Worm (Caenorhabditis elegans): ENCODE data around the gene hil-6.

The hil-6 gene

DNA sequence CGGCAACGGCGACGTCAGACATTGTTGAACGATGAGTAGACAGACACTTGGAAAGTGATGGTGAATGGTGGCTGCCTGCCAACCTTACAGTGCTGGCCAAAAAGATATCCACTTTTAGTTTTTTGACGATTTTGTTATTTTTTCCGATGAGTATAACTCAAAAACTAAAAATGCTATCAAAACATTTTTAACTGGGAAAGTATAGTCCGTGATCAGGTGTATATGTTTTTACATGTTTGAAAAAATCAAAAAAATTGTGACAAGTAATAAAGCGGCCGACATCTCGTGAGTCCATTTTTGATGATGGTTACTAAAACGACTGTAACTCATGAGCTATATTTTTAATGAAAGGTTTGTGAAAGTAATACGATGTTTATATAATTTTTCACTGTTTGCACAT is at the start of gene hil-6:
Gene hil-6 (minus strand): TSS at position 101 of the 400 bp plus-strand sequence.
- TF ChIP-seq unc-62 (GFP tag; optimal IDR thresholded peaks at IDR 0.05): no peak

DNA sequence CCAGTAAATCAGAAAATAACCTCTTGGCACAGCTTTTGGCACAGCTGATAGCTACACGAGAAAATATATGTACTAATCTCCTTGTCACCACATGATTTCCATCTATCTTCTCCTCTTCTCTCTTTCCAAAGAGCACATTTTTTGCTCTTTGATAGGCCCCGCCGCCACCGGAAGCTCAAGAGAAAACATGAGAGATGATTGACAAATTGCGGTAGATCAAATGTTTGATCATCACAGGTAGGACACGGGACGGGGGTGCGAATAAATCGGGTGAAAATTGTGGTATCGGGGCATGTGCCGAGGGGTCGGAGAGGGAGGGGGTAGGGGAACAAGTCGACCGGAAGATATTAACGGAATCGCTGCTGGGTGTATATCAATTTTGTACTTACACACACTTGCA is 44.7 kb upstream of the hil-6 start:
- no peak for TF ChIP-seq unc-62 (GFP tag; optimal IDR thresholded peaks at IDR 0.05)

DNA sequence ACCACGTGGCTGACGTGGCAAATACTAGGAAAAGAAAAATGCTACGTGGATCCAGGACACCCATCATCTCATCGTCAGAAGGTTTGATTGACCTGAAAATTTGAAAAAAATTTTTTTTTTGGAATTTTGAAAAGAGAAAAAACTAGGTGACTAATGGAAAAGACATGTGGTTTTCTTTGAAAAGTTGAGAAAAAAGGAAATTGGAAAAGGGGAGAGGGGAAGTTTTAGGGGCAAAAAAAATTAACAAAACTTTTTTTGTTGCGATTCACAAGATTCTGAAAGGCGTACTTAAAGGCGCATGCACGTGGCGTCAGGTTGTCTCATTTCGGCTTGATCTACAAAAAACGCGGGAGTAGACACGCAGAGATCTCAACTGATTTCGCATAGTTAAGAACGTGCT is 41.5 kb upstream of the hil-6 start, which contains the start of gene Y40B10A.9:
Gene Y40B10A.9 (minus strand): TSS at position 101 of the 400 bp plus-strand sequence.
- no peak for TF ChIP-seq unc-62 (GFP tag; optimal IDR thresholded peaks at IDR 0.05)

DNA sequence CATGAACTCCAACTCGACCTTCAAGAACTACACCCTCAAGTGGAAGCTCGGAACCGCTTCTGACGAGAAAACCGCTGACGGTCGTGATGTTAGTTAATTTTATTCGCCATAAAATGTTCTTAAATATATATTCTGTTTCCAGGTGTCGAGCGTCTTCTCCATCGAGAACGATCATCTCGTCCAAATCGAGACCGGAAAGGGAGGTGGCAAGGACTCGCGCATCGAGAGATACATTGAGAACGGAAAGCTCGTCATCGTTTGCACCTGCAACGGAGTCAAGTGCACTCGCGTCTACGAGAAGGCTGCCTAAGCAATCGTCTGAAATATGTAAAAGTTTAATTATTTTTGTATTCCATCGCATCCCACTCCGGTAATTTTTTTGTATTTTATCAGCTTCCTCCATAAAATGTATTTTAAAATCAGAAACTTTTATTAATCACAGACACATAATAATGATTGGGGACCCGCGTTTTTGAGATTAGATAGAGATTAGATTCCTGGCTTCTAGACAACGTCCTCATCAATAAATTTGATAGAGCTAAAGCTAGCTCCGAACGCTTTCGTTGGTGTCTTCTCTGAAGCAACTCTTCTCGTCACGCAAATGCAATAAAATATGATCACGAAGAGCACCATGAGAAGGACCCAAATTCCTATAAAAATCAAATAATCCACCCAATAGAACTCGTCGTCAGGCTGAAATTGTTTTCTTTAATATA is 37.5 kb upstream of the hil-6 start:
- TF ChIP-seq unc-62 (GFP tag; optimal IDR thresholded peaks at IDR 0.05): no peak

ce11 chrV:2067985-2068499 is 36.7 kb upstream of the hil-6 start, which contains the start of gene lbp-9:
Gene lbp-9 (plus strand): TSS chrV:2068449.
- no peak for TF ChIP-seq unc-62 (GFP tag; optimal IDR thresholded peaks at IDR 0.05)

DNA sequence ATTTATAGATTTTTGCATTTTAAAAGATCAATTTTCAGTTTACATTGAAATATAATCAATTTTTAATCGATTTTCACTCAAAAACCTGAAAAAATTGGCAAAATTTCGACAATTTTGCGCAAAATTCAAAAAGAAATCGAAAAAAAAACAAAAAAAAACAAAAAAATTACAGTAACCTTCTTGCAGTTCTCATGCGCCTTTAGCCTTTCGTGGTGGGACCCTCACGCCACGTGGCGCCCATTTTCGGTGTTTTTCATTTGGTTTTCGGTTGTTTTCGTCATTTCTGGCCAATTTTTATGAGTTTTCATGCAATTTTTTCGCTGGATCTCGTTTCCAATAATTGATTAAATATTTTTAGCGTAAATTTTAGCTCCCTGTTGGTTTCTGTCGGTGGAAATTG is 36.1 kb upstream of the hil-6 start:
- TF ChIP-seq unc-62 (GFP tag; optimal IDR thresholded peaks at IDR 0.05): no peak

DNA sequence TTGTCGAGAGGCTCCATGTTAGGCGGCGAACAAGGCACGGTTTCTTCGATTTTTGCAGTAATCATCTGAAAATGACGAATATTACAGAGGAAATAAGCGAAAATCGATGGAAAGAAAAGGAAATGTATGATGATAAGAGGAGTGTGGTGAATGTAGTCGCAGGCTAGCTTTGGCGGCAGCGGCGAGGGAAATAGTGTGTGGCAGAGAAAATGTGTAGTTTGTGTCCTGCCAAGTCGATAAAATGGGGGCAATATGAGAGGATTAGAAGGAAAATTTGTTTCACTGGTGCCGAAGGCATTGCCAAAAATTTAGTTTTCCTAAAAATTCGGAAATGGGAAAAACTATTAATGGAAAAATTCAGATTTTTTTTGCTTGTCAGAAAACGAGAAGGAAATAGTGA is 35.4 kb upstream of the hil-6 start, which contains the start of gene nhr-86:
Gene nhr-86 (minus strand): TSS at position 71 of the 400 bp plus-strand sequence.
- no peak for TF ChIP-seq unc-62 (GFP tag; optimal IDR thresholded peaks at IDR 0.05)

DNA sequence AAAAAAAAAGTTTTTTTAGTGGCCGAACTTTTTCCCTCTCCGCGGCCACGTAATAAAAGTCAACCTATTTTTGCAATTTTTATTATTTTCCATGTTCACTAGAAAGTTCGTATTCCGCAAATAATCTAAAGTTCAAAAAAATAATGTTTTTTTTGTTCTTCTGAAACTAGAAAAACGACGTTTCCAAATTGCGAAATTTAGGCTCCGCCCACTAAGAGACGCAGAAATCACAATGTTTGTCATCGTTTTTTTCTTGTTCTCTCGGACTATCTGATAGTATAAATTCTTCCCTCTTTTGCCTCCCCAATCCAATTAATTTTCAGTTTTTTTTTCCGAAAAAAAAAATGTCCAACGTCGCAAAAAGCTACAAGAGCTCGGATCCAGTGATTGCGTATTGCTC is 26.0 kb upstream of the hil-6 start, which contains the start of gene comt-3:
Gene comt-3 (plus strand): TSS at position 214 of the 400 bp plus-strand sequence.
- TF ChIP-seq unc-62 (GFP tag; optimal IDR thresholded peaks at IDR 0.05): no peak

DNA sequence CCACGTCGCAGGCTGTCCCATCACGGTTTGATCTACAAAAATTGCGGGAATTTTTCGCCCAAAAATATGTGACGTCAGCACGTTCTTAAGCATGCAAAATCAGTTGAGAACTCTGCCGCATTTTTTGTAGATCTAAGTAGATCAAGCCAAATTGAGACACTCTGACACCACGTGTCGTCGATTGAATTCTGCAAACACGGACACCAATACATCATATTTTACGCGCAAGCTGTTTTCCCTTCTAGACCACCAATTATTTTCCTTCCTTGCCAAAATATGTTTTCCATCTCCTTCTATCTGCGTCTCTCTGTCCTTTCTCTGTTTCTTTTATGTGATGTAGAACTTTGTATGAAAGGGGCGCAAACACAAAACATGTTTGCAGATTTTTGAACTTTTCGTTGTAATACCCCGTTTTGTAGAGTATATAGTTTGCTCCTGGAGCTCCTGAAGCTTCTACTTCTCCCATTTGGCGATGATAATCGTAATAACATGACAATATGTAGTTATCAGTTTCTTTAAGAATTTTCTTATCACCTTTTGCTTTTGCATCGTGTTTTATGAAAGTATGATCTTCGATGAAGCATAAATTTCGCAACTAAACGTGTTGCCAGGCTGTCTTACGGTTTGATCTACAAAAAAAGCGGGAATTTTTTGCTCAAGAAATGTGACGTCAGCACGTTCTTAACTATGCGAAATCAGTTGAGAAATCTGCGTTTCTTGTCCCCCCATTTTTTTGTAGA is 24.6 kb upstream of the hil-6 start:
- no peak for TF ChIP-seq unc-62 (GFP tag; optimal IDR thresholded peaks at IDR 0.05)

DNA sequence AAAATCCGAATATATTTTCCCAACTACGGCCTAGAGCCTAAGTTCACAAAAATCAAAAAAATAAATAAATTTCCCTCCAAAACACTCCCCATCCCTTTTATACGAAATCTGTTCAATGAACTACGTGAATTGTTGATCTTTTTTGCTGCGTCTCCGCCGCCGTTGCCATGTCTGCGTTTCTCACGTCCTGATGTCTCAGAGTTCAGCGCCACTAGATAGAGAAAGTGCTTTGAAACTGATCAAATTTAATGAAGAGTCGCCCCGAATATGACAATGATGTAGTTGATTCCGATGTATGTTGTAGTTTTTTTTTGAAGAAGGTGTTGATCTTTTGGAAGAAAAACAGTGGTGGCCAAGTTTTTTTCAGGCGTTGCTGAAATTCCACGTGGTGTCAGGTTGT is 22.9 kb upstream of the hil-6 start:
- no peak for TF ChIP-seq unc-62 (GFP tag; optimal IDR thresholded peaks at IDR 0.05)

ce11 chrV:2053509-2053908 is 22.2 kb upstream of the hil-6 start, which contains the start of gene comt-5:
Gene comt-5 (minus strand): TSS chrV:2053609.
- TF ChIP-seq unc-62 (GFP tag; optimal IDR thresholded peaks at IDR 0.05): no peak

- TF ChIP-seq unc-62 (GFP tag; optimal IDR thresholded peaks at IDR 0.05): no peak
These were observed 20.2 kb upstream of the hil-6 start, which contains the start of gene Y40B10A.11 for ce11 chrV:2051507-2051906. Gene Y40B10A.11 (minus strand): TSS chrV:2051607.

DNA sequence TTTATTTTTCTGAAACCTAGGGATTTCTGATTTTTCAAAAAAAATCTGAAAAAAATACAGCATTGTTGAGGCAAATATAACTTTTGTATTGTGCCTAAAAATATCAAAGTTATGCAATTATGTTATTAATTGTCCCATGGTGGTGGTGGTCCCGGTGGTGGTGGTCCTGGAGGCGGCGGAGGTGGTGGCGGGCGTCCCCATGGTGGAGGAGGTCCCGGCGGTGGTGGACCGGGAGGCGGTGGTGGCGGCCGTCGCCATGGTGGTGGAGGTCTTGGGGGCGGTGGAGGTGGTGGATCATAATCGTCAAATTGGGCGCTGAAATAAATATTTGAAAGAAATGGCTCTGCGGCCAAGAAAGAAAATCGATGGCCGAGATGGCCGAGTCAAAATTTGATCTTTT is 19.4 kb upstream of the hil-6 start:
- no peak for TF ChIP-seq unc-62 (GFP tag; optimal IDR thresholded peaks at IDR 0.05)

DNA sequence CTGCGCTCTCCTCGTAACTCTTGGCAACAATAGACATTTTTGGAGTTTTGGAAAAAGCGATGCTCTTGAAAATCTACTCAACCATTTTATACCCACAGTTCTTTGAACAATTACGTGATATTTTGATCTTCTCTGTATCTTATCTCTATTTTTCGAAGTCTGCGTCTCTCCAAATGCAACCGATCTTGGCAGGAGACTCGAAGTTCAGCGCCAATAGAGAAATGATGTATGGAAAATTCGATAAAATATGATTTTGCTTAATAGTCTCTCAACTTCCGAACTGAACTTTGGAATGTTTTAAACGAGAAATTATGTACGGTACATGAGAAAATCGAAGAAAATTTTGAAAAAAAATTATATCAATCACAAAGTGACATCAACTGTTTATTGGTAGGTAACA is 18.8 kb upstream of the hil-6 start, which contains the start of gene comt-4:
Gene comt-4 (minus strand): TSS at position 50 of the 400 bp plus-strand sequence.
- no peak for TF ChIP-seq unc-62 (GFP tag; optimal IDR thresholded peaks at IDR 0.05)

DNA sequence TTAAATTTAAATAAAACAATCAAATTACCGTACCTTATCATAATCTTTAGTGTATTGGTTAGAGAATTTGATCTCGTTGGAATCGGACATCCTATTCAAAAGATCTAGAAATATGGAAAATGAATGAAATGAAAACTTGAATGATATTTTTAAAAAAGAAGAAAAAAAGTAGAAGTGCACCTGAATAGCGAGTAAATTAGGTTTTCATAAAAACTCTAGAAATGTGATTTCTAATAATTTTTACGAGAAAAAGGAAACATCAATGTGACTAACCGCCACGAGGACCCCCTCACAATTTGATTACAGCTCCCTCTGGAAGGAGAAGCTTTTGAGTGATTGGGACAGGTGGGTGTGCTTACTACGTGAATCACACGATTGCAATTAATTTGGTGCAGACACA is 14.6 kb upstream of the hil-6 start, which contains the start of gene Y40B10A.5:
Gene Y40B10A.5 (minus strand): TSS at position 101 of the 400 bp plus-strand sequence.
- TF ChIP-seq unc-62 (GFP tag; optimal IDR thresholded peaks at IDR 0.05): no peak

- TF ChIP-seq unc-62 (GFP tag; optimal IDR thresholded peaks at IDR 0.05): no peak
These were observed 4.2 kb upstream of the hil-6 start, which contains the start of gene srab-23 for ce11 chrV:2035545-2035944. Gene srab-23 (minus strand): TSS chrV:2035645.
